Worm (Caenorhabditis elegans): ENCODE results near the gene pgph-3.

DNA sequence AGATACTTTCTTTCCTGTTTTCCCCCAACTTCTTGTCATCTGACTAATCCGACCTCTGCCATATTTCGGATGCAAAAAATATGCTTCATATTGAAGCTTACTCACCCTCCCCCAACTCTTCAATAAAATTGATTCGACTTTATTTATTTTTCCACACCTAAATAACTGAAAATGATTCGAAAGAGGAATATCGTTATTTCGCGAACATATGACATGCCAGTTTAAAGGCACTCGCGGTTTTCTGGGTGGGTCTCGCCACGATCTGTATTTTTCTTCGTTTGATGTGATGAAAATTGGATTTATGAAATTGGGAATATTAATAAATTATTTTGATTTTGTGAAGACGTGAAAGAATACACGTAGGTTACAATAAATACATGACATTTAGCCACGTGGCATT, 8.0 kb upstream of the pgph-3 start, which contains the start of gene F44E7.3:
- TF ChIP-seq T22C8.4 (GFP tag; IDR thresholded peaks at IDR 0.05) (no peak), ztf-23 (GFP tag; IDR thresholded peaks at IDR 0.05) (no peak), ref-1 (GFP tag; conservative IDR thresholded peaks at IDR 0.05) (no peak), cog-1 (tag; optimal IDR thresholded peaks at IDR 0.05) (no peak), ztf-29 (GFP tag; IDR thresholded peaks at IDR 0.05) (no peak), flt-1 (GFP tag; IDR thresholded peaks at IDR 0.05) (no peak), klf-2 (GFP tag; conservative IDR thresholded peaks at IDR 0.05) (no peak)

Measured in whole organism, midembryonic.